Fruit fly (Drosophila melanogaster) whole organism, adult: ENCODE data around the gene CG14693.

Experiments
- CG14711 ChIP-seq: fragments of 200-800 bp; sonication (Bioruptor generic); optimal IDR thresholded peaks from 2 replicates; lab custom pipeline; 2018; ENCODE audit warnings: missing biosample characterization, mild to moderate bottlenecking, missing genetic modification characterization, moderate library complexity
- CG5204 ChIP-seq: fragments of 200-800 bp; sonication (Bioruptor generic); optimal IDR thresholded peaks from 2 replicates; lab custom pipeline; 2016; ENCODE audit warnings: missing biosample characterization, missing genetic modification characterization
- CG7045 ChIP-seq: fragments of 200-800 bp; sonication (Bioruptor generic); optimal IDR thresholded peaks from 2 replicates; lab custom pipeline; 2017; ENCODE audit warnings: missing biosample characterization, mild to moderate bottlenecking, missing genetic modification characterization
- cnc ChIP-seq, 2 experiments: fragments of >200 bp; optimal IDR thresholded peaks; 2 replicates each; lab custom pipeline; 2017
- tj ChIP-seq: fragments of 200-800 bp; sonication (Bioruptor generic); optimal IDR thresholded peaks from 3 replicates; lab custom pipeline; 2017; ENCODE audit warnings: missing biosample characterization, mild to moderate bottlenecking, missing genetic modification characterization, moderate library complexity

- TF ChIP-seq tj (GFP tag; lab: Kevin White, UChicago) (no peak), CG7045 (GFP tag; lab: Kevin White, UChicago) (peak; percentile 47), CG14711 (tag; lab: Kevin White, UChicago) (peak; percentile 38), cnc (optimal IDR thresholded peaks at IDR 0.05; lab: Kevin White, UChicago) (no peak), CG5204 (peak; percentile 66)
These were observed 26.7 kb downstream of the CG14693 start, which contains the start of the genes Art1 and Mcm5 for dm6 chr3R:10788186-10788585.
